Worm (Caenorhabditis elegans): ENCODE data around the gene T25B9.5.

- TF ChIP-seq nhr-77 (tag; optimal IDR thresholded peaks at IDR 0.05) = no peak
- TF ChIP-seq ztf-4 (tag; optimal IDR thresholded peaks at IDR 0.05) = no peak
These were observed at the start of gene T25B9.5 for ce11 chrIV:10754685-10755084.
